Fruit fly (Drosophila melanogaster): Measurements from ENCODE around the gene CG12605.

The CG12605 gene

dm6 chr3L:4010122-4010521, 45.6 kb upstream of the CG12605 start:
- no peak for TF ChIP-seq corto (GFP tag; optimal IDR thresholded peaks at IDR 0.05)
- no peak for TF ChIP-seq CG11456 (GFP tag; IDR thresholded peaks at IDR 0.05)
- no peak for TF ChIP-seq Elba2 (GFP tag; optimal IDR thresholded peaks at IDR 0.05)
- peak; percentile 39; the same call in 1 of the 3 replicates for TF ChIP-seq CG17361 (GFP tag; IDR thresholded peaks at IDR 0.05)
- TF ChIP-seq crol (GFP tag; IDR thresholded peaks at IDR 0.05) = no peak
- TF ChIP-seq bsh (GFP tag; optimal IDR thresholded peaks at IDR 0.05) = no peak
- TF ChIP-seq HHEX (GFP tag; optimal IDR thresholded peaks at IDR 0.05) = peak; percentile 24
- TF ChIP-seq Med (GFP tag) = peak; percentile 12
- TF ChIP-seq Abd-B (GFP tag; optimal IDR thresholded peaks at IDR 0.05) = no peak
- no peak for TF ChIP-seq aop (GFP tag; IDR thresholded peaks at IDR 0.05)
- no peak for TF ChIP-seq CG33557 (GFP tag; optimal IDR thresholded peaks at IDR 0.05)
- no peak for TF ChIP-seq Bgb (GFP tag; IDR thresholded peaks at IDR 0.05; ENCODE audit: partially characterized antibody)
- no peak for TF ChIP-seq kah (GFP tag; optimal IDR thresholded peaks at IDR 0.05)
- no peak for TF ChIP-seq Camta (GFP tag; optimal IDR thresholded peaks at IDR 0.05)
- no peak for TF ChIP-seq slp2 (GFP tag; optimal IDR thresholded peaks at IDR 0.05)
- no peak for TF ChIP-seq CG14014 (GFP tag; IDR thresholded peaks at IDR 0.05)
- TF ChIP-seq Six4 (GFP tag; optimal IDR thresholded peaks at IDR 0.05) = no peak
- no peak for TF ChIP-seq Deaf1 (tag; optimal IDR thresholded peaks at IDR 0.05)
- TF ChIP-seq CG6854 (GFP tag; optimal IDR thresholded peaks at IDR 0.05) = no peak
- no peak for TF ChIP-seq ham (GFP tag; IDR thresholded peaks at IDR 0.05)
- TF ChIP-seq usp (GFP tag; optimal IDR thresholded peaks at IDR 0.05) = no peak
- TF ChIP-seq kni (GFP tag; optimal IDR thresholded peaks at IDR 0.05) = no peak
- TF ChIP-seq CG34224 (GFP tag; IDR thresholded peaks at IDR 0.05; ENCODE audit: partially characterized antibody) = no peak
- peak; percentile 11 for TF ChIP-seq Sox102F (GFP tag; optimal IDR thresholded peaks at IDR 0.05)
- TF ChIP-seq CG12769 (tag; optimal IDR thresholded peaks at IDR 0.05) = no peak
- no peak for TF ChIP-seq lilli (GFP tag; optimal IDR thresholded peaks at IDR 0.05)
- 0 out of 3 replicates have a peak, but pooled peaks have one; percentile 35 for TF ChIP-seq row (GFP tag; IDR thresholded peaks at IDR 0.05)
- TF ChIP-seq wek (GFP tag; optimal IDR thresholded peaks at IDR 0.05) = no peak
- TF ChIP-seq HLH3B (GFP tag; IDR thresholded peaks at IDR 0.05) = no peak
- TF ChIP-seq Xrp1 (GFP tag; IDR thresholded peaks at IDR 0.05) = peak; percentile 11; the same call in 1 of the 2 replicates
- peak; percentile 17 for TF ChIP-seq Asciz (GFP tag; optimal IDR thresholded peaks at IDR 0.05)
- TF ChIP-seq Dfd (GFP tag; optimal IDR thresholded peaks at IDR 0.05) = no peak
- TF ChIP-seq CG13894 (tag; optimal IDR thresholded peaks at IDR 0.05) = no peak
- TF ChIP-seq bbx (GFP tag; IDR thresholded peaks at IDR 0.05; ENCODE audit: partially characterized antibody) = no peak
- TF ChIP-seq CG2678 (tag; optimal IDR thresholded peaks at IDR 0.05) = peak; percentile 65
- no peak for TF ChIP-seq CG3995 (GFP tag; optimal IDR thresholded peaks at IDR 0.05)
- no peak for TF ChIP-seq sc (optimal IDR thresholded peaks at IDR 0.05)
- TF ChIP-seq sc (GFP tag; optimal IDR thresholded peaks at IDR 0.05) = no peak
- TF ChIP-seq ac (GFP tag; optimal IDR thresholded peaks at IDR 0.05) = no peak
- no peak for TF ChIP-seq crp (GFP tag; optimal IDR thresholded peaks at IDR 0.05)
- no peak for TF ChIP-seq stc (GFP tag; IDR thresholded peaks at IDR 0.05)
- TF ChIP-seq pfk (GFP tag; optimal IDR thresholded peaks at IDR 0.05) = no peak
- no peak for TF ChIP-seq CG15601 (tag; optimal IDR thresholded peaks at IDR 0.05)
- TF ChIP-seq kay (GFP tag; optimal IDR thresholded peaks at IDR 0.05) = no peak
- no peak for TF ChIP-seq Hey (tag; optimal IDR thresholded peaks at IDR 0.05)
- no peak for TF ChIP-seq gcm2 (GFP tag; optimal IDR thresholded peaks at IDR 0.05)
- no peak for TF ChIP-seq CG17802 (tag; optimal IDR thresholded peaks at IDR 0.05)
- no peak for TF ChIP-seq Dip2 (GFP tag; IDR thresholded peaks at IDR 0.05)
- no peak for TF ChIP-seq CG12104 (GFP tag; optimal IDR thresholded peaks at IDR 0.05)
- no peak for TF ChIP-seq CG5953 (GFP tag; IDR thresholded peaks at IDR 0.05)
- no peak for TF ChIP-seq CG8765 (GFP tag; IDR thresholded peaks at IDR 0.05)
- no peak for TF ChIP-seq CG15696 (tag; optimal IDR thresholded peaks at IDR 0.05)
